Worm (Caenorhabditis elegans) whole organism, L4/young adult: Measurements from ENCODE around the gene osm-11.

Experiments used
- W03F9.2 ChIP-seq: fragments of 150-350 bp; optimal IDR thresholded peaks from 2 replicates; lab custom pipeline; 2014; ENCODE audit warnings: missing biosample characterization, missing genetic modification characterization
- dao-5 ChIP-seq: sonication (generic microtip); optimal IDR thresholded peaks from 2 replicates; lab custom pipeline; 2016; ENCODE audit warnings: missing genotype, missing genetic modification characterization, moderate library complexity, missing compliant biosample characterization
- him-1 ChIP-seq: sonication (generic microtip); optimal IDR thresholded peaks from 2 replicates; lab custom pipeline; 2016; ENCODE audit warnings: missing genotype, missing genetic modification reagents, missing genetic modification characterization, missing compliant biosample characterization

DNA sequence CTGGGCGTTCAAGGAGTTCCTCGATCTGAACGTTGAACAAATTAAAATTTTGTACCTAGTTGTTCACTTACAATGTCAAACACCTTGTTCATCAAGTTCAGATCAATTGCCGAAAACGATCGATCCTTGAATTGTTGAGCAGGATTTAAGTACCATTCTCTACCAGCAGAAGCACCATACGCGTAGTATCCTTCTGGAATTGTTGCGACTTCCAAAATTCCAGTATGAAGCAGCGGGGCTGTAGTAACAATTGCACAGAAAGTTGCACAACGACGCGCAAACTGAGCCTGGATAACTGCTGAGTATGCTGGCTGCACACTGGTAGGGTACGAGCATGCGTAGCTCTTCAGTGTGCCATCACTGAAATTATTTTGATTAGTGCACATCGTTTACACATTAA lies 47.1 kb upstream of the osm-11 start:
- TF ChIP-seq him-1 (tag; lab: Kevin White, UChicago) (no peak), W03F9.2 (no peak), dao-5 (tag; lab: Kevin White, UChicago) (no peak)
